Fruit fly (Drosophila melanogaster) whole organism, embryonic: Measurements from ENCODE around the gene CG17362.

Source experiments
- Blimp-1 ChIP-seq: fragments of 200-800 bp; sonication (Bioruptor generic); optimal IDR thresholded peaks from 3 replicates; lab custom pipeline; 2018; ENCODE audit warnings: missing biosample characterization, missing genetic modification characterization, mild to moderate bottlenecking, moderate library complexity, missing genetic modification reagents
- CG10321 ChIP-seq: fragments of 200-800 bp; sonication (Bioruptor generic); IDR thresholded peaks from 2 replicates; pipeline ENCODE4 v1.3.6; 2022; ENCODE audit warnings: missing biosample characterization, missing genetic modification characterization
- CG10565 ChIP-seq: fragments of 200-800 bp; sonication (Bioruptor generic); optimal IDR thresholded peaks from 3 replicates; lab custom pipeline; 2016; ENCODE audit warnings: missing biosample characterization, mild to moderate bottlenecking, missing genetic modification characterization
- CG11560 ChIP-seq: fragments of 200-800 bp; sonication (Bioruptor generic); IDR thresholded peaks from 3 replicates; pipeline ENCODE4 v1.3.6; 2022; ENCODE audit warnings: missing biosample characterization, missing genetic modification characterization
- CG11696 ChIP-seq: fragments of 200-800 bp; sonication (Bioruptor generic); IDR thresholded peaks from 2 replicates; pipeline ENCODE4 v1.3.6; 2022; ENCODE audit warnings: missing biosample characterization, missing genetic modification characterization
- CG1602 ChIP-seq: fragments of 200-800 bp; sonication (Bioruptor generic); optimal IDR thresholded peaks from 3 replicates; lab custom pipeline; 2016; ENCODE audit warnings: missing biosample characterization, missing genetic modification characterization
- CG16779 ChIP-seq: fragments of 200-800 bp; sonication (Bioruptor generic); IDR thresholded peaks from 2 replicates; pipeline ENCODE4 v1.3.6; 2022; ENCODE audit warnings: missing biosample characterization, missing genetic modification characterization
- CG17385 ChIP-seq: fragments of 200-800 bp; sonication (Bioruptor generic); optimal IDR thresholded peaks from 3 replicates; lab custom pipeline; 2018; ENCODE audit warnings: missing biosample characterization, mild to moderate bottlenecking, missing genetic modification characterization
- CG18619 ChIP-seq: fragments of 200-800 bp; sonication (Bioruptor generic); optimal IDR thresholded peaks from 3 replicates; lab custom pipeline; 2017; ENCODE audit warnings: missing biosample characterization, mild to moderate bottlenecking, missing genetic modification characterization
- CG2678 ChIP-seq: fragments of 200-800 bp; sonication (Bioruptor generic); optimal IDR thresholded peaks from 3 replicates; lab custom pipeline; 2019; ENCODE audit warnings: missing biosample characterization, mild to moderate bottlenecking, missing genetic modification characterization, moderate library complexity
- CG2889 ChIP-seq: fragments of 200-800 bp; sonication (Bioruptor generic); IDR thresholded peaks from 3 replicates; pipeline ENCODE4 v1.3.6; 2022; ENCODE audit warnings: missing biosample characterization, missing genetic modification characterization
- CG32532 ChIP-seq: fragments of 200-800 bp; sonication (Bioruptor generic); IDR thresholded peaks from 2 replicates; pipeline ENCODE4 v1.3.6; 2022; ENCODE audit warnings: missing biosample characterization, missing genetic modification characterization
- CG33213 ChIP-seq: fragments of 200-800 bp; sonication (Bioruptor generic); optimal IDR thresholded peaks from 3 replicates; lab custom pipeline; 2016; ENCODE audit warnings: missing biosample characterization, missing genetic modification characterization
- CG34422 ChIP-seq: fragments of 200-800 bp; sonication (Bioruptor generic); IDR thresholded peaks from 3 replicates; pipeline ENCODE4 v1.3.6; 2022; ENCODE audit warnings: missing biosample characterization, missing genetic modification characterization
- CG43689 ChIP-seq: fragments of 200-800 bp; sonication (Bioruptor generic); IDR thresholded peaks from 2 replicates; pipeline ENCODE4 v1.3.6; 2022; ENCODE audit warnings: missing biosample characterization, missing genetic modification characterization
- CG4404 ChIP-seq: fragments of 200-800 bp; sonication (Bioruptor generic); IDR thresholded peaks from 2 replicates; pipeline ENCODE4 v1.3.6; 2022; ENCODE audit warnings: missing biosample characterization, missing genetic modification characterization
- CG4617 ChIP-seq: fragments of 200-800 bp; sonication (Bioruptor generic); optimal IDR thresholded peaks from 3 replicates; lab custom pipeline; 2016; ENCODE audit warnings: missing biosample characterization, missing genetic modification characterization, borderline replicate concordance
- CG5953 ChIP-seq: fragments of 200-800 bp; sonication (Bioruptor generic); IDR thresholded peaks from 2 replicates; pipeline ENCODE4 v1.3.6; 2022; ENCODE audit warnings: missing biosample characterization, missing genetic modification characterization
- CG6683 ChIP-seq: fragments of 200-800 bp; sonication (Bioruptor generic); optimal IDR thresholded peaks from 2 replicates; lab custom pipeline; 2017; ENCODE audit warnings: missing biosample characterization, mild to moderate bottlenecking, missing genetic modification characterization, missing genetic modification reagents
- CG7745 ChIP-seq: fragments of 200-800 bp; sonication (Bioruptor generic); optimal IDR thresholded peaks from 2 replicates; lab custom pipeline; 2018; ENCODE audit warnings: missing biosample characterization, mild to moderate bottlenecking, missing genetic modification characterization, moderate library complexity
- CG8478 ChIP-seq: fragments of >200 bp; optimal IDR thresholded peaks from 2 replicates; lab custom pipeline; 2018
- CG9609 ChIP-seq: fragments of 200-800 bp; sonication (Bioruptor generic); optimal IDR thresholded peaks from 3 replicates; lab custom pipeline; 2016; ENCODE audit warnings: missing biosample characterization, missing genetic modification characterization
- Chrac-16 ChIP-seq: fragments of 200-800 bp; sonication (Bioruptor generic); optimal IDR thresholded peaks from 3 replicates; lab custom pipeline; 2016; ENCODE audit warnings: missing biosample characterization, missing genetic modification characterization
- Deaf1 ChIP-seq: fragments of 200-800 bp; optimal IDR thresholded peaks from 3 replicates; lab custom pipeline; 2019; ENCODE audit warnings: missing biosample characterization, mild to moderate bottlenecking, missing genetic modification characterization, moderate library complexity
- Dll ChIP-seq: fragments of 200-800 bp; sonication (Bioruptor generic); IDR thresholded peaks from 4 replicates; pipeline ENCODE4 v1.3.6; 2022; ENCODE audit warnings: missing biosample characterization, missing genetic modification characterization; ENCODE audit not compliant: partially characterized antibody
- Dref ChIP-seq: fragments of 200-800 bp; sonication (Bioruptor generic); IDR thresholded peaks from 2 replicates; pipeline ENCODE4 v1.3.6; 2022; ENCODE audit warnings: missing biosample characterization, missing genetic modification characterization
- HLHmδ ChIP-seq: fragments of 200-800 bp; sonication (Bioruptor generic); optimal IDR thresholded peaks from 2 replicates; lab custom pipeline; 2018; ENCODE audit warnings: missing biosample characterization, mild to moderate bottlenecking, missing genetic modification characterization, moderate library complexity
- Hr39 ChIP-seq: fragments of >200 bp; optimal IDR thresholded peaks from 2 replicates; lab custom pipeline; 2017
- Mad ChIP-seq: fragments of 200-800 bp; sonication (Bioruptor generic); optimal IDR thresholded peaks from 2 replicates; lab custom pipeline; 2016; ENCODE audit warnings: missing biosample characterization, missing genetic modification characterization
- Meics ChIP-seq: fragments of 200-800 bp; sonication (Bioruptor generic); optimal IDR thresholded peaks from 2 replicates; lab custom pipeline; 2017; ENCODE audit warnings: missing biosample characterization, mild to moderate bottlenecking, missing genetic modification characterization
- Oli ChIP-seq: fragments of 200-800 bp; sonication (Bioruptor generic); optimal IDR thresholded peaks from 2 replicates; lab custom pipeline; 2018; ENCODE audit warnings: missing biosample characterization, mild to moderate bottlenecking, missing genetic modification characterization, moderate library complexity
- Pdp1 ChIP-seq, 2 experiments: fragments of 200-800 bp; sonication (Bioruptor generic); optimal IDR thresholded peaks; 3 replicates each; lab custom pipeline; 2016; ENCODE audit warnings: missing biosample characterization in 2 of 2, missing genetic modification characterization in 2 of 2, mild to moderate bottlenecking in 1 of 2, moderate library complexity in 1 of 2
- Taf1 ChIP-seq: fragments of 200-800 bp; sonication (Bioruptor generic); IDR thresholded peaks from 2 replicates; pipeline ENCODE4 v1.3.6; 2022; ENCODE audit warnings: missing biosample characterization, missing genetic modification characterization
- YL-1 ChIP-seq: fragments of 200-800 bp; sonication (Bioruptor generic); optimal IDR thresholded peaks from 3 replicates; lab custom pipeline; 2017; ENCODE audit warnings: missing biosample characterization, mild to moderate bottlenecking, missing genetic modification characterization
- disco-r ChIP-seq: fragments of 200-800 bp; sonication (Bioruptor generic); optimal IDR thresholded peaks from 2 replicates; lab custom pipeline; 2016; ENCODE audit warnings: missing biosample characterization, missing genetic modification characterization
- gcm ChIP-seq: fragments of 200-800 bp; sonication (Bioruptor generic); optimal IDR thresholded peaks from 2 replicates; lab custom pipeline; 2019; ENCODE audit warnings: missing biosample characterization, mild to moderate bottlenecking, missing genetic modification characterization, moderate library complexity
- gro ChIP-seq: fragments of 200-800 bp; sonication (Bioruptor generic); optimal IDR thresholded peaks from 2 replicates; lab custom pipeline; 2016; ENCODE audit warnings: missing biosample characterization, missing genetic modification characterization
- h ChIP-seq: fragments of >200 bp; optimal IDR thresholded peaks from 2 replicates; lab custom pipeline; 2017
- ind ChIP-seq: fragments of 200-800 bp; sonication (Bioruptor generic); optimal IDR thresholded peaks from 3 replicates; lab custom pipeline; 2016; ENCODE audit warnings: missing biosample characterization, missing genetic modification characterization
- lbe ChIP-seq: fragments of 200-800 bp; sonication (Bioruptor generic); optimal IDR thresholded peaks from 2 replicates; lab custom pipeline; 2016; ENCODE audit warnings: missing biosample characterization, mild to moderate bottlenecking, missing genetic modification characterization
- oc ChIP-seq: fragments of 200-800 bp; sonication (Bioruptor generic); optimal IDR thresholded peaks from 2 replicates; lab custom pipeline; 2018; ENCODE audit warnings: missing biosample characterization, mild to moderate bottlenecking, missing genetic modification characterization, moderate library complexity
- p53 ChIP-seq: fragments of 200-800 bp; sonication (Bioruptor generic); optimal IDR thresholded peaks from 2 replicates; lab custom pipeline; 2016; ENCODE audit warnings: missing biosample characterization, missing genetic modification characterization
- pnt ChIP-seq: fragments of 200-800 bp; sonication (Bioruptor generic); optimal IDR thresholded peaks from 3 replicates; lab custom pipeline; 2016; ENCODE audit warnings: missing biosample characterization, missing genetic modification characterization
- pum ChIP-seq: fragments of 200-800 bp; sonication (Bioruptor generic); optimal IDR thresholded peaks from 2 replicates; lab custom pipeline; 2016; ENCODE audit warnings: missing biosample characterization, missing genetic modification characterization
- salm ChIP-seq: fragments of 200-800 bp; sonication (Bioruptor generic); optimal IDR thresholded peaks from 2 replicates; lab custom pipeline; 2018; ENCODE audit warnings: missing biosample characterization, mild to moderate bottlenecking, missing genetic modification characterization
- sens ChIP-seq: fragments of 200-800 bp; sonication (Bioruptor generic); peaks from one replicate; lab custom pipeline; 2016; ENCODE audit warnings: missing biosample characterization, missing genetic modification characterization
- sna ChIP-seq: fragments of 200-800 bp; sonication (Bioruptor generic); IDR thresholded peaks from 2 replicates; pipeline ENCODE4 v1.3.6; 2022; ENCODE audit warnings: missing biosample characterization, missing genetic modification characterization; ENCODE audit not compliant: partially characterized antibody
- so ChIP-seq: fragments of 200-800 bp; sonication (Bioruptor generic); IDR thresholded peaks from 3 replicates; pipeline ENCODE4 v1.3.6; 2022; ENCODE audit warnings: missing biosample characterization, missing genetic modification characterization
- trem ChIP-seq: fragments of 200-800 bp; optimal IDR thresholded peaks from 3 replicates; lab custom pipeline; 2019; ENCODE audit warnings: missing biosample characterization, mild to moderate bottlenecking, missing genetic modification characterization, moderate library complexity
- vfl ChIP-seq: fragments of 200-800 bp; sonication (Bioruptor generic); optimal IDR thresholded peaks from 2 replicates; lab custom pipeline; 2016; ENCODE audit warnings: missing biosample characterization, missing genetic modification characterization
- vvl ChIP-seq: fragments of 200-800 bp; sonication (Bioruptor generic); IDR thresholded peaks from 2 replicates; pipeline ENCODE4 v1.3.6; 2022; ENCODE audit warnings: missing biosample characterization, missing genetic modification characterization
- zen2 ChIP-seq: fragments of 200-800 bp; sonication (Bioruptor generic); IDR thresholded peaks from 3 replicates; pipeline ENCODE4 v1.3.6; 2022; ENCODE audit warnings: missing biosample characterization, missing genetic modification characterization; ENCODE audit not compliant: partially characterized antibody

Gene CG17362

DNA sequence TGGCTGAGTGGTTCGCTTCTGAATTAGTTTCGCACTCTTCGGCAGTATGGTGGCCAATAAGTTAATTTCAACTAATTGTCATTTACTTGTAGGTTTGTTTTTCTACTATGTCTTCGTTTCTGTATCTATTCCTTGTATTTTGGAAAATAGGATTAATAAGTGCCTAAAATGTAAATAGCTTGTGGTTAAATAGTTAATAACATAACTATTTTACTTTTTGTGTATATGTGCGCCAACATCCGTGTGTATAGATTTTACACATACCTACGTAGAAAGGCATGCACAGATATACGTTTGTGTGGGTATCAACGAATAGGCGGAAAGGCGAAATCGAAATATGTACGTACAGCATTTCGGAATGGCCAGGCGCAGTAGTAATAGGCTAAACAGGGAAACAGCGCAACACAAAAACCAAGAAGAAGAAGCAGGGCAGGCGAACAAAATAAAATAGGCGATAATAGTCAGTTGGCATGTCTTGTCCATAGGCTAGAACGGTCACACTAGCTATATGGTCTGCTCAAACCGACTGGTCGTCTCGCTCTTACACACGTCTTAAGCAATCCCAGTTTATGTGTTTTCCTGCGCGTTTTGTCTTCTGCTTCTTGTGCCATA is 16.2 kb downstream of the CG17362 start (continued):
- no peak for TF ChIP-seq Hr39
- TF ChIP-seq CG4404 (GFP tag; lab: Robert Waterston, UW): no peak
- TF ChIP-seq sens (GFP tag; lab: Kevin White, UChicago): peak; percentile 59
- TF ChIP-seq sna (GFP tag; lab: Robert Waterston, UW): no peak
- TF ChIP-seq ind (GFP tag; lab: Kevin White, UChicago): no peak
- peak; percentile 44; the same call in 1 of the 3 replicates for TF ChIP-seq CG34422 (GFP tag; lab: Robert Waterston, UW)
- no peak for TF ChIP-seq so
- no peak for TF ChIP-seq CG1602
- TF ChIP-seq CG7745 (tag; lab: Kevin White, UChicago): peak; percentile 2
- no peak for TF ChIP-seq CG11560
- TF ChIP-seq gro (GFP tag; lab: Kevin White, UChicago): no peak
- TF ChIP-seq Meics: no peak
- no peak for TF ChIP-seq CG2889 (GFP tag; lab: Robert Waterston, UW)
- no peak for TF ChIP-seq CG9609 (GFP tag; lab: Kevin White, UChicago)
- no peak for TF ChIP-seq Blimp-1 (GFP tag; lab: Kevin White, UChicago)
- TF ChIP-seq CG4617 (GFP tag; lab: Kevin White, UChicago): peak; percentile 12
- TF ChIP-seq zen2 (GFP tag; lab: Robert Waterston, UW): 0 out of 3 replicates have a peak, but pooled peaks have one; percentile 12
- no peak for TF ChIP-seq h (lab: Kevin White, UChicago)
- TF ChIP-seq trem (tag; lab: Kevin White, UChicago): peak; percentile 98
- no peak for TF ChIP-seq CG43689 (GFP tag; lab: Robert Waterston, UW)
- no peak for TF ChIP-seq Dll
- no peak for TF ChIP-seq CG6683 (GFP tag; lab: Kevin White, UChicago)
- peak; percentile 54 for TF ChIP-seq vvl (GFP tag; lab: Robert Waterston, UW)
- TF ChIP-seq Oli: no peak
- no peak for TF ChIP-seq Mad (GFP tag; lab: Kevin White, UChicago)
- TF ChIP-seq CG18619 (GFP tag; lab: Kevin White, UChicago): peak; percentile 11
- no peak for TF ChIP-seq Chrac-16 (GFP tag; lab: Kevin White, UChicago)
- no peak for TF ChIP-seq pum (GFP tag; lab: Kevin White, UChicago)
- no peak for TF ChIP-seq Deaf1 (tag; lab: Kevin White, UChicago)
- 0 out of 2 replicates have a peak, but pooled peaks have one; percentile 1 for TF ChIP-seq Dref (GFP tag; lab: Robert Waterston, UW)
- peak; percentile 99 for TF ChIP-seq CG10321 (GFP tag; lab: Robert Waterston, UW)
- no peak for TF ChIP-seq CG2678 (tag; lab: Kevin White, UChicago)
- TF ChIP-seq Pdp1 (GFP tag; optimal IDR thresholded peaks at IDR 0.05; lab: Kevin White, UChicago): peak in 1 of 2 experiments; percentile 42
- no peak for TF ChIP-seq disco-r (GFP tag; lab: Kevin White, UChicago)
- no peak for TF ChIP-seq CG11696 (GFP tag; lab: Robert Waterston, UW)
- no peak for TF ChIP-seq salm
- TF ChIP-seq Taf1 (GFP tag; lab: Robert Waterston, UW): no peak
- no peak for TF ChIP-seq CG10565 (GFP tag; lab: Kevin White, UChicago)
- TF ChIP-seq YL-1 (GFP tag; lab: Kevin White, UChicago): no peak
- no peak for TF ChIP-seq p53
- TF ChIP-seq vfl (GFP tag; lab: Kevin White, UChicago): no peak
- TF ChIP-seq lbe (GFP tag; lab: Kevin White, UChicago): no peak
- TF ChIP-seq HLHmδ (GFP tag; lab: Kevin White, UChicago): no peak
- no peak for TF ChIP-seq CG5953
- TF ChIP-seq pnt (GFP tag; lab: Kevin White, UChicago): no peak
- TF ChIP-seq CG8478 (lab: Kevin White, UChicago): no peak
- TF ChIP-seq oc (tag; lab: Kevin White, UChicago): peak; percentile 72
- TF ChIP-seq CG33213 (GFP tag; lab: Kevin White, UChicago): no peak
- TF ChIP-seq CG32532 (GFP tag; lab: Robert Waterston, UW): 0 out of 2 replicates have a peak, but pooled peaks have one; percentile 30
- peak; percentile 99 for TF ChIP-seq CG17385
- TF ChIP-seq gcm (GFP tag; lab: Kevin White, UChicago): no peak
- no peak for TF ChIP-seq CG16779 (GFP tag; lab: Robert Waterston, UW)
